Worm (Caenorhabditis elegans): Measurements from ENCODE around the gene F53E10.5.
"Not testable (repeated sequence)": the region's sequence is repeated elsewhere in the genome, so short reads cannot be mapped to it uniquely, and the experiment has no call there.

ce11 chrV:2598830-2599229, at the start of gene F53E10.5:
- TF ChIP-seq nfya-2 (GFP tag; IDR thresholded peaks at IDR 0.05); lin-54 (GFP tag; optimal IDR thresholded peaks at IDR 0.05); nfyb-1 (GFP tag; IDR thresholded peaks at IDR 0.05); die-1 (tag; optimal IDR thresholded peaks at IDR 0.05); sea-2 (GFP tag; IDR thresholded peaks at IDR 0.05); madf-6 (GFP tag; IDR thresholded peaks at IDR 0.05); hlh-26 (GFP tag; conservative IDR thresholded peaks at IDR 0.05): not testable (repeated sequence)
